Worm (Caenorhabditis elegans): ENCODE data around the gene utp-20.

- TF ChIP-seq aly-2 (tag; optimal IDR thresholded peaks at IDR 0.05), result no peak
- no peak for TF ChIP-seq ztf-11 (tag; optimal IDR thresholded peaks at IDR 0.05)
- TF ChIP-seq nhr-28 (tag; optimal IDR thresholded peaks at IDR 0.05), result no peak
- TF ChIP-seq unc-62 (GFP tag; optimal IDR thresholded peaks at IDR 0.05), result no peak
- no peak for TF ChIP-seq nhr-25 (tag; optimal IDR thresholded peaks at IDR 0.05)
- TF ChIP-seq sea-2 (GFP tag; optimal IDR thresholded peaks at IDR 0.05), result no peak
- TF ChIP-seq lsy-12 (tag; optimal IDR thresholded peaks at IDR 0.05), result no peak
Measured at ce11 chrII:6573677-6574076, 37.5 kb downstream of the utp-20 start, which contains the start of gene sra-28.

Measured in whole organism, L3 larva.